Fruit fly (Drosophila melanogaster) whole organism, prepupa: ENCODE results near the gene shd.

Experiments used
- CG10631 ChIP-seq: fragments of 200-800 bp; sonication (Bioruptor generic); optimal IDR thresholded peaks from 2 replicates; lab custom pipeline; 2016; ENCODE audit warnings: missing biosample characterization, missing genetic modification characterization
- CG11294 ChIP-seq: fragments of 200-800 bp; sonication (Bioruptor generic); IDR thresholded peaks from 2 replicates; pipeline ENCODE4 v1.3.6; 2022; ENCODE audit warnings: missing biosample characterization, missing genetic modification characterization
- CG11902 ChIP-seq: fragments of 200-800 bp; sonication (Bioruptor generic); optimal IDR thresholded peaks from 3 replicates; lab custom pipeline; 2016; ENCODE audit warnings: missing biosample characterization, missing genetic modification characterization
- CG15336 ChIP-seq: fragments of 200-800 bp; sonication (Bioruptor generic); IDR thresholded peaks from 2 replicates; pipeline ENCODE4 v1.3.6; 2022; ENCODE audit warnings: missing biosample characterization, missing genetic modification characterization
- CG16779 ChIP-seq: fragments of 200-800 bp; sonication (Bioruptor generic); optimal IDR thresholded peaks from 3 replicates; lab custom pipeline; 2017; ENCODE audit warnings: missing biosample characterization, mild to moderate bottlenecking, missing genetic modification characterization
- CG3032 ChIP-seq: fragments of 200-800 bp; optimal IDR thresholded peaks from 2 replicates; lab custom pipeline; 2019; ENCODE audit warnings: missing biosample characterization, mild to moderate bottlenecking, missing genetic modification characterization, moderate library complexity
- CG32006 ChIP-seq: fragments of 200-800 bp; sonication (Bioruptor generic); optimal IDR thresholded peaks from 3 replicates; lab custom pipeline; 2017; ENCODE audit warnings: missing biosample characterization, mild to moderate bottlenecking, missing genetic modification characterization
- CG3919 ChIP-seq: fragments of 200-800 bp; sonication (Bioruptor generic); optimal IDR thresholded peaks from 3 replicates; lab custom pipeline; 2016; ENCODE audit warnings: missing biosample characterization, missing genetic modification characterization
- CG4318 ChIP-seq: fragments of 200-800 bp; sonication (Bioruptor generic); optimal IDR thresholded peaks from 3 replicates; lab custom pipeline; 2017; ENCODE audit warnings: missing biosample characterization, mild to moderate bottlenecking, missing genetic modification characterization
- CG6163 ChIP-seq: fragments of 200-800 bp; sonication (Bioruptor generic); IDR thresholded peaks from 3 replicates; pipeline ENCODE4 v1.3.6; 2022; ENCODE audit warnings: missing biosample characterization, missing genetic modification characterization
- CG6276 ChIP-seq: fragments of 200-800 bp; sonication (Bioruptor generic); optimal IDR thresholded peaks from 2 replicates; lab custom pipeline; 2017; ENCODE audit warnings: missing biosample characterization, mild to moderate bottlenecking, missing genetic modification characterization
- CG6792 ChIP-seq: fragments of 200-800 bp; sonication (Bioruptor generic); optimal IDR thresholded peaks from 3 replicates; lab custom pipeline; 2016; ENCODE audit warnings: missing biosample characterization, missing genetic modification characterization
- CG6808 ChIP-seq: fragments of 200-800 bp; sonication (Bioruptor generic); optimal IDR thresholded peaks from 3 replicates; lab custom pipeline; 2017; ENCODE audit warnings: missing biosample characterization, missing genetic modification characterization, mild to moderate bottlenecking, moderate library complexity, missing genetic modification reagents
- CG6854 ChIP-seq: fragments of 200-800 bp; sonication (Bioruptor generic); optimal IDR thresholded peaks from 2 replicates; lab custom pipeline; 2017; ENCODE audit warnings: missing biosample characterization, mild to moderate bottlenecking, missing genetic modification characterization
- CG8119 ChIP-seq: fragments of 200-800 bp; sonication (Bioruptor generic); IDR thresholded peaks from 3 replicates; pipeline ENCODE4 v1.3.6; 2022; ENCODE audit warnings: missing biosample characterization, missing genetic modification characterization
- CG8319 ChIP-seq: fragments of 200-800 bp; sonication (Bioruptor generic); optimal IDR thresholded peaks from 3 replicates; lab custom pipeline; 2016; ENCODE audit warnings: missing biosample characterization, missing genetic modification characterization
- CG9139 ChIP-seq: fragments of 200-800 bp; sonication (Bioruptor generic); optimal IDR thresholded peaks from 3 replicates; lab custom pipeline; 2017; ENCODE audit warnings: missing biosample characterization, mild to moderate bottlenecking, missing genetic modification characterization
- Eip78C ChIP-seq: fragments of 200-800 bp; sonication (Bioruptor generic); peaks from one replicate; lab custom pipeline; 2016; ENCODE audit warnings: missing biosample characterization, missing genetic modification characterization
- Ets21C ChIP-seq: fragments of 200-800 bp; sonication (Bioruptor generic); optimal IDR thresholded peaks from 3 replicates; lab custom pipeline; 2016; ENCODE audit warnings: missing biosample characterization, missing genetic modification characterization
- Gug ChIP-seq: fragments of 200-800 bp; sonication (Bioruptor generic); IDR thresholded peaks from 2 replicates; pipeline ENCODE4 v1.3.6; 2022; ENCODE audit warnings: missing biosample characterization, missing genetic modification characterization
- Hr39 ChIP-seq: fragments of 200-800 bp; sonication (Bioruptor generic); optimal IDR thresholded peaks from 2 replicates; lab custom pipeline; 2016; ENCODE audit warnings: missing biosample characterization, missing genetic modification characterization
- Hr4 ChIP-seq: fragments of 200-800 bp; sonication (Bioruptor generic); optimal IDR thresholded peaks from 3 replicates; lab custom pipeline; 2016; ENCODE audit warnings: missing biosample characterization, missing genetic modification characterization
- Lpt ChIP-seq: fragments of 200-800 bp; sonication (Bioruptor generic); optimal IDR thresholded peaks from 3 replicates; lab custom pipeline; 2016; ENCODE audit warnings: missing biosample characterization, missing genetic modification characterization
- OdsH ChIP-seq: fragments of 200-800 bp; sonication (Bioruptor generic); optimal IDR thresholded peaks from 3 replicates; lab custom pipeline; 2016; ENCODE audit warnings: missing biosample characterization, missing genetic modification characterization
- Smox ChIP-seq: fragments of 200-800 bp; sonication (Bioruptor generic); optimal IDR thresholded peaks from 3 replicates; lab custom pipeline; 2016; ENCODE audit warnings: missing biosample characterization, missing genetic modification characterization
- Sox102F ChIP-seq: fragments of 200-800 bp; sonication (Bioruptor generic); optimal IDR thresholded peaks from 2 replicates; lab custom pipeline; 2016; ENCODE audit warnings: missing biosample characterization, mild to moderate bottlenecking, missing genetic modification characterization
- Sox14 ChIP-seq: fragments of 200-800 bp; sonication (Bioruptor generic); optimal IDR thresholded peaks from 3 replicates; lab custom pipeline; 2016; ENCODE audit warnings: missing biosample characterization, missing genetic modification characterization
- Sox15 ChIP-seq: fragments of 200-800 bp; sonication (Bioruptor generic); optimal IDR thresholded peaks from 3 replicates; lab custom pipeline; 2016; ENCODE audit warnings: missing biosample characterization, missing genetic modification characterization
- achi ChIP-seq: fragments of 200-800 bp; sonication (Bioruptor generic); optimal IDR thresholded peaks from 3 replicates; lab custom pipeline; 2016; ENCODE audit warnings: missing biosample characterization, missing genetic modification characterization
- acj6 ChIP-seq: fragments of 200-800 bp; sonication (Bioruptor generic); optimal IDR thresholded peaks from 3 replicates; lab custom pipeline; 2016; ENCODE audit warnings: missing biosample characterization, missing genetic modification characterization
- cyc ChIP-seq: fragments of 200-800 bp; sonication (Bioruptor generic); optimal IDR thresholded peaks from 3 replicates; lab custom pipeline; 2016; ENCODE audit warnings: missing biosample characterization, missing genetic modification characterization
- dac ChIP-seq: fragments of 200-800 bp; sonication (Bioruptor generic); optimal IDR thresholded peaks from 2 replicates; lab custom pipeline; 2017; ENCODE audit warnings: missing biosample characterization, mild to moderate bottlenecking, missing genetic modification characterization
- esn ChIP-seq: fragments of 200-800 bp; sonication (Bioruptor generic); optimal IDR thresholded peaks from 2 replicates; lab custom pipeline; 2016; ENCODE audit warnings: missing biosample characterization, mild to moderate bottlenecking, missing genetic modification characterization, moderate library complexity
- fd59A ChIP-seq: fragments of 200-800 bp; sonication (Bioruptor generic); optimal IDR thresholded peaks from 2 replicates; lab custom pipeline; 2017; ENCODE audit warnings: missing biosample characterization, mild to moderate bottlenecking, missing genetic modification characterization, missing genetic modification reagents
- fkh ChIP-seq: fragments of 200-800 bp; sonication (Bioruptor generic); optimal IDR thresholded peaks from 3 replicates; lab custom pipeline; 2017; ENCODE audit warnings: missing biosample characterization, mild to moderate bottlenecking, missing genetic modification characterization, moderate library complexity
- lz ChIP-seq: fragments of 200-800 bp; sonication (Bioruptor generic); optimal IDR thresholded peaks from 3 replicates; lab custom pipeline; 2016; ENCODE audit warnings: missing biosample characterization, missing genetic modification characterization
- pdm3 ChIP-seq: fragments of 200-800 bp; sonication (Bioruptor generic); optimal IDR thresholded peaks from 3 replicates; lab custom pipeline; 2016; ENCODE audit warnings: missing biosample characterization, missing genetic modification characterization
- salr ChIP-seq, 2 experiments: fragments of 200-800 bp; sonication (Bioruptor generic); optimal IDR thresholded peaks; 3 replicates each; lab custom pipeline; 2016 to 2018; ENCODE audit warnings: missing biosample characterization in 2 of 2, missing genetic modification characterization in 2 of 2, mild to moderate bottlenecking in 1 of 2
- spab ChIP-seq: fragments of 200-800 bp; sonication (Bioruptor generic); optimal IDR thresholded peaks from 2 replicates; lab custom pipeline; 2017; ENCODE audit warnings: missing biosample characterization, mild to moderate bottlenecking, missing genetic modification characterization, missing genetic modification reagents
- ss ChIP-seq, 2 experiments: fragments of 200-800 bp; sonication (Bioruptor generic); optimal IDR thresholded peaks; 2 replicates in 1 of 2; 3 replicates in 1 of 2; lab custom pipeline; 2017 to 2018; ENCODE audit warnings: mild to moderate bottlenecking in 2 of 2, missing biosample characterization in 2 of 2, missing genetic modification characterization in 2 of 2, moderate library complexity in 1 of 2
- svp ChIP-seq: fragments of 200-800 bp; sonication (Bioruptor generic); peaks from one replicate; lab custom pipeline; 2016; ENCODE audit warnings: missing biosample characterization, missing genetic modification characterization
- topi ChIP-seq: fragments of 200-800 bp; sonication (Bioruptor generic); optimal IDR thresholded peaks from 3 replicates; lab custom pipeline; 2016; ENCODE audit warnings: missing biosample characterization, missing genetic modification characterization
- vri ChIP-seq: fragments of 200-800 bp; sonication (Bioruptor generic); optimal IDR thresholded peaks from 3 replicates; lab custom pipeline; 2016; ENCODE audit warnings: missing biosample characterization, mild to moderate bottlenecking, missing genetic modification characterization

The shd gene

dm6 chr3L:14661567-14662258, 47.5 kb downstream of the shd start (continued):
- TF ChIP-seq Hr39 (GFP tag; lab: Kevin White, UChicago) (peak; percentile 36), CG11294 (GFP tag; lab: Robert Waterston, UW) (no peak), dac (GFP tag; lab: Kevin White, UChicago) (no peak), CG11902 (no peak), CG32006 (peak; percentile 26), salr (GFP tag; optimal IDR thresholded peaks at IDR 0.05; lab: Kevin White, UChicago) (no peak), CG4318 (GFP tag; lab: Kevin White, UChicago) (no peak), CG3032 (tag; lab: Kevin White, UChicago) (no peak), Sox14 (peak; percentile 26), esn (GFP tag; lab: Kevin White, UChicago) (peak; percentile 63), ss (GFP tag; optimal IDR thresholded peaks at IDR 0.05; lab: Kevin White, UChicago) (peak in 1 of 2 experiments; percentile 17), CG6276 (no peak), topi (GFP tag; lab: Kevin White, UChicago) (peak; percentile 44), CG3919 (GFP tag; lab: Kevin White, UChicago) (peak; percentile 37), CG8119 (no peak), Ets21C (GFP tag; lab: Kevin White, UChicago) (peak; percentile 3), CG10631 (GFP tag; lab: Kevin White, UChicago) (peak; percentile 30), spab (GFP tag; lab: Kevin White, UChicago) (peak; percentile 20), Lpt (GFP tag; lab: Kevin White, UChicago) (no peak), pdm3 (peak; percentile 33), Sox102F (GFP tag; lab: Kevin White, UChicago) (peak; percentile 47), CG15336 (GFP tag; lab: Robert Waterston, UW) (0 out of 2 replicates have a peak, but pooled peaks have one; percentile 25), CG6792 (peak; percentile 14), Hr4 (GFP tag; lab: Kevin White, UChicago) (no peak), CG8319 (GFP tag; lab: Kevin White, UChicago) (no peak)

dm6 chr3L:14663750-14664149, 49.5 kb downstream of the shd start:
- TF ChIP-seq Eip78C (GFP tag; lab: Kevin White, UChicago) (no peak), Hr39 (GFP tag; lab: Kevin White, UChicago) (no peak), cyc (GFP tag; lab: Kevin White, UChicago) (no peak), Gug (GFP tag; lab: Robert Waterston, UW) (no peak), vri (no peak), svp (GFP tag; lab: Kevin White, UChicago) (no peak), Lpt (GFP tag; lab: Kevin White, UChicago) (no peak), CG11294 (GFP tag; lab: Robert Waterston, UW) (no peak), fd59A (GFP tag; lab: Kevin White, UChicago) (no peak), CG6163 (GFP tag; lab: Robert Waterston, UW) (no peak)
- TF ChIP-seq, all 60 proteins: peak for 0

DNA sequence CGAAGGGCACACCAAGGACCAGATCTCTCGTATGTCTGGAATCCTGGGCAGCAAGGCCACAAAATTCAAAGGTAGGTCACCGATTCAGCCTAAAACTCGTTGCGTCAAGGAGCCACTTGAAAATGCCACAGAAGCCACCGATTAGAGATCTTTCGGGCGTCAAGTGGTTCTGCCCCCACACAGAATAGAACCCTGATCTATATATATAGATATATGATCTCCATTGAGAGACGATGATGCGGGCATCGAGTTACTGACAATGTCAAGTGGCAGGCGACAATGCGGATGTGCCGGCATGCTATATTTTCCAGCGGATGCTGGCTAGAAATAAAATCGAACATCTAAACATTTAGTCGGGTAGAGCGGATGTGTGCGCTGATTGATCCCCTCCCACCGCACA, 50.1 kb downstream of the shd start:
- TF ChIP-seq acj6 (GFP tag; lab: Kevin White, UChicago) = no peak
- peak; percentile 13 for TF ChIP-seq Eip78C (GFP tag; lab: Kevin White, UChicago)
- TF ChIP-seq CG6808 (GFP tag; lab: Kevin White, UChicago) = no peak

DNA sequence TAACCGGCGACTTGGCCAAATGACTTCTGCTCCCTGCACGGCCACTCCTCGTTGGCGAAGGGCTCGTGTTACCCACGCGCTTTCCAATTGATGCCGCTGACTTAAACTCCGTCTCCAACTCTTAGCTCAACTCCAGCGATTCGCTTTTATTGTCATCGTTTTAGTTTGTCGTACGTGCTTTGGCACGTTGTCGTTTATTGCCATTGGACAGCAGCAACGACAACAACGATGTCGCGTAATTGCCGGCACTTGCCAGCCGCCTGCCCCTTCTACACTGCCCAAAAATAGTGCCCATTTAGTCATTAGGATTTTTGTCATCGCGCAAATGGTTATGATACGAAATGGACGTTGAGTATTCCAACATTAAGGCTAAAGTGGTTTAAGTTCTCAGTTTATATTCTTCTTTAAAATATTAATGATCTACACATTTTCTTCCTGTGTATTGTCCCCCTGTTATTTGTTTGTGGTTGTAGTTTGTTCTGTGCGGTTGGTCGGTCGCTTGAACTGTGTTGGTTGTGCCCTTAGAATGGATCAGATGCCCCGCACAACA, 51.6 kb downstream of the shd start:
- TF ChIP-seq Sox102F (GFP tag; lab: Kevin White, UChicago) (peak; percentile 76), achi (peak; percentile 88), CG6854 (GFP tag; lab: Kevin White, UChicago) (peak; percentile 37), fkh (GFP tag; lab: Kevin White, UChicago) (peak; percentile 70), CG11294 (GFP tag; lab: Robert Waterston, UW) (peak; percentile 66), CG6808 (GFP tag; lab: Kevin White, UChicago) (peak; percentile 88), lz (GFP tag; lab: Kevin White, UChicago) (peak; percentile 74), CG16779 (peak; percentile 66), cyc (GFP tag; lab: Kevin White, UChicago) (peak; percentile 83), Smox (GFP tag; lab: Kevin White, UChicago) (peak; percentile 71), Gug (GFP tag; lab: Robert Waterston, UW) (peak; percentile 84), OdsH (GFP tag; lab: Kevin White, UChicago) (peak; percentile 84), Sox15 (GFP tag; lab: Kevin White, UChicago) (peak; percentile 62), Eip78C (GFP tag; lab: Kevin White, UChicago) (peak; percentile 97), Hr4 (GFP tag; lab: Kevin White, UChicago) (peak; percentile 89), acj6 (GFP tag; lab: Kevin White, UChicago) (peak; percentile 85), CG9139 (GFP tag; lab: Kevin White, UChicago) (peak; percentile 81), ss (GFP tag; optimal IDR thresholded peaks at IDR 0.05; lab: Kevin White, UChicago) (peak; percentile 91), CG6163 (GFP tag; lab: Robert Waterston, UW) (peak; percentile 92), salr (GFP tag; optimal IDR thresholded peaks at IDR 0.05; lab: Kevin White, UChicago) (peak; percentile 84 to 85)
